Fruit fly (Drosophila melanogaster) whole organism, embryonic: ENCODE measurements around the gene Sox21a.

ENCODE experiments used
- CG11093 ChIP-seq: fragments of 200-800 bp; sonication (Bioruptor generic); IDR thresholded peaks from 3 replicates; pipeline ENCODE4 v1.3.6; 2022; ENCODE audit warnings: missing biosample characterization, missing genetic modification characterization
- CG13894 ChIP-seq: fragments of 200-800 bp; sonication (Bioruptor generic); optimal IDR thresholded peaks from 3 replicates; lab custom pipeline; 2018; ENCODE audit warnings: missing biosample characterization, mild to moderate bottlenecking, missing genetic modification characterization, moderate library complexity
- CG15696 ChIP-seq: fragments of 200-800 bp; sonication (Bioruptor generic); optimal IDR thresholded peaks from 2 replicates; lab custom pipeline; 2019; ENCODE audit warnings: missing biosample characterization, mild to moderate bottlenecking, missing genetic modification characterization, moderate library complexity
- CG16813 ChIP-seq: fragments of 200-800 bp; sonication (Bioruptor generic); IDR thresholded peaks from 3 replicates; pipeline ENCODE4 v1.3.6; 2022; ENCODE audit warnings: missing biosample characterization, missing genetic modification characterization; ENCODE audit not compliant: partially characterized antibody
- CG1792 ChIP-seq: fragments of 200-800 bp; sonication (Bioruptor generic); optimal IDR thresholded peaks from 2 replicates; lab custom pipeline; 2016; ENCODE audit warnings: missing biosample characterization, missing genetic modification characterization
- CG18262 ChIP-seq: fragments of 200-800 bp; optimal IDR thresholded peaks from 3 replicates; lab custom pipeline; 2019; ENCODE audit warnings: missing biosample characterization, mild to moderate bottlenecking, missing genetic modification characterization, moderate library complexity
- CG30020 ChIP-seq: fragments of 200-800 bp; optimal IDR thresholded peaks from 2 replicates; lab custom pipeline; 2019; ENCODE audit warnings: missing biosample characterization, mild to moderate bottlenecking, missing genetic modification characterization, moderate library complexity
- CG30403 ChIP-seq: fragments of 200-800 bp; sonication (Bioruptor generic); optimal IDR thresholded peaks from 3 replicates; lab custom pipeline; 2016; ENCODE audit warnings: missing biosample characterization, missing genetic modification characterization
- CG34422 ChIP-seq: fragments of 200-800 bp; sonication (Bioruptor generic); IDR thresholded peaks from 3 replicates; pipeline ENCODE4 v1.3.6; 2022; ENCODE audit warnings: missing biosample characterization, missing genetic modification characterization
- CG3847 ChIP-seq: fragments of 200-800 bp; sonication (Bioruptor generic); IDR thresholded peaks from 2 replicates; pipeline ENCODE4 v1.3.6; 2022; ENCODE audit warnings: missing biosample characterization, missing genetic modification characterization
- CG4360 ChIP-seq: fragments of 200-800 bp; sonication (Bioruptor generic); IDR thresholded peaks from 2 replicates; pipeline ENCODE4 v1.3.6; 2022; ENCODE audit warnings: missing biosample characterization, missing genetic modification characterization
- CG4730 ChIP-seq: fragments of 200-800 bp; sonication (Bioruptor generic); IDR thresholded peaks from 2 replicates; pipeline ENCODE4 v1.3.6; 2022; ENCODE audit warnings: missing biosample characterization, missing genetic modification characterization
- CG5180 ChIP-seq: fragments of 200-800 bp; sonication (Bioruptor generic); optimal IDR thresholded peaks from 3 replicates; lab custom pipeline; 2017; ENCODE audit warnings: missing biosample characterization, missing genetic modification characterization, mild to moderate bottlenecking, moderate library complexity, missing genetic modification reagents
- CG8765 ChIP-seq: fragments of 200-800 bp; sonication (Bioruptor generic); IDR thresholded peaks from 2 replicates; pipeline ENCODE4 v1.3.6; 2022; ENCODE audit warnings: missing biosample characterization, missing genetic modification characterization
- Doc2 ChIP-seq: fragments of 200-800 bp; sonication (Bioruptor generic); IDR thresholded peaks from 2 replicates; pipeline ENCODE4 v1.3.6; 2022; ENCODE audit warnings: missing biosample characterization, missing genetic modification characterization
- E2f1 ChIP-seq: fragments of 200-800 bp; sonication (Bioruptor generic); IDR thresholded peaks from 2 replicates; pipeline ENCODE4 v1.3.6; 2022; ENCODE audit warnings: missing biosample characterization, missing genetic modification characterization
- HHEX ChIP-seq: fragments of 200-800 bp; sonication (Bioruptor generic); optimal IDR thresholded peaks from 3 replicates; lab custom pipeline; 2017; ENCODE audit warnings: missing biosample characterization, mild to moderate bottlenecking, missing genetic modification characterization, missing genetic modification reagents
- Hey ChIP-seq: fragments of 200-800 bp; sonication (Bioruptor generic); optimal IDR thresholded peaks from 3 replicates; lab custom pipeline; 2018; ENCODE audit warnings: missing biosample characterization, mild to moderate bottlenecking, missing genetic modification characterization
- Hr3 ChIP-seq: fragments of 200-800 bp; sonication (Bioruptor generic); optimal IDR thresholded peaks from 3 replicates; lab custom pipeline; 2016; ENCODE audit warnings: missing biosample characterization, missing genetic modification characterization
- Oaz ChIP-seq: fragments of 200-800 bp; sonication (Bioruptor generic); IDR thresholded peaks from 2 replicates; pipeline ENCODE4 v1.3.6; 2022; ENCODE audit warnings: missing biosample characterization, missing genetic modification characterization
- Poxn ChIP-seq: fragments of 200-800 bp; sonication (Bioruptor generic); IDR thresholded peaks from 2 replicates; pipeline ENCODE4 v1.3.6; 2022; ENCODE audit warnings: missing biosample characterization, missing genetic modification characterization
- Ravus ChIP-seq: fragments of 200-800 bp; sonication (Bioruptor generic); IDR thresholded peaks from 2 replicates; pipeline ENCODE4 v1.3.6; 2022; ENCODE audit warnings: missing biosample characterization, missing genetic modification characterization
- Sry-δ ChIP-seq: fragments of 200-800 bp; sonication (Bioruptor generic); optimal IDR thresholded peaks from 2 replicates; lab custom pipeline; 2016; ENCODE audit warnings: missing biosample characterization, missing genetic modification characterization
- Usf ChIP-seq: fragments of 200-800 bp; sonication (Bioruptor generic); optimal IDR thresholded peaks from 2 replicates; lab custom pipeline; 2017; ENCODE audit warnings: missing genotype, missing biosample characterization, missing genetic modification characterization
- al ChIP-seq: fragments of 200-800 bp; sonication (Bioruptor generic); IDR thresholded peaks from 2 replicates; pipeline ENCODE4 v1.3.6; 2022; ENCODE audit warnings: missing biosample characterization, missing genetic modification characterization
- ap ChIP-seq: fragments of 200-800 bp; sonication (Bioruptor generic); IDR thresholded peaks from 2 replicates; pipeline ENCODE4 v1.3.6; 2022; ENCODE audit warnings: missing biosample characterization, missing genetic modification characterization
- ash1 ChIP-seq: fragments of 200-800 bp; sonication (Bioruptor generic); optimal IDR thresholded peaks from 2 replicates; lab custom pipeline; 2018; ENCODE audit warnings: missing biosample characterization, mild to moderate bottlenecking, missing genetic modification characterization
- cato ChIP-seq: fragments of 200-800 bp; sonication (Bioruptor generic); optimal IDR thresholded peaks from 2 replicates; lab custom pipeline; 2016; ENCODE audit warnings: missing biosample characterization, missing genetic modification characterization, borderline replicate concordance
- cg ChIP-seq: fragments of 200-800 bp; sonication (Bioruptor generic); optimal IDR thresholded peaks from 3 replicates; lab custom pipeline; 2019; ENCODE audit warnings: missing biosample characterization, mild to moderate bottlenecking, missing genetic modification characterization, moderate library complexity
- chinmo ChIP-seq: fragments of 200-800 bp; sonication (Bioruptor generic); IDR thresholded peaks from 4 replicates; pipeline ENCODE4 v1.3.6; 2022; ENCODE audit warnings: missing biosample characterization, missing genetic modification characterization; ENCODE audit not compliant: partially characterized antibody
- fu2 ChIP-seq: fragments of 200-800 bp; sonication (Bioruptor generic); optimal IDR thresholded peaks from 2 replicates; lab custom pipeline; 2016; ENCODE audit warnings: missing biosample characterization, missing genetic modification characterization
- gcm ChIP-seq: fragments of 200-800 bp; sonication (Bioruptor generic); optimal IDR thresholded peaks from 2 replicates; lab custom pipeline; 2019; ENCODE audit warnings: missing biosample characterization, mild to moderate bottlenecking, missing genetic modification characterization, moderate library complexity
- gsb-n ChIP-seq: fragments of 200-800 bp; sonication (Bioruptor generic); optimal IDR thresholded peaks from 3 replicates; lab custom pipeline; 2018; ENCODE audit warnings: missing biosample characterization, mild to moderate bottlenecking, missing genetic modification characterization
- kni ChIP-seq: fragments of 200-800 bp; sonication (Bioruptor generic); optimal IDR thresholded peaks from 3 replicates; lab custom pipeline; 2017; ENCODE audit warnings: mild to moderate bottlenecking, missing biosample characterization, missing genetic modification reagents, missing genetic modification characterization
- lola ChIP-seq, 3 experiments: fragments of >200 bp in 2 of 3; fragments of 200-800 bp in 1 of 3; sonication (Bioruptor generic) in 1 of 3; optimal IDR thresholded peaks; 2 replicates each; lab custom pipeline; 2017 to 2019; ENCODE audit warnings: missing biosample characterization in 3 of 3, missing genetic modification characterization in 3 of 3, mild to moderate bottlenecking in 1 of 3, moderate library complexity in 1 of 3
- sd ChIP-seq: fragments of 200-800 bp; sonication (Bioruptor generic); optimal IDR thresholded peaks from 3 replicates; lab custom pipeline; 2018; ENCODE audit warnings: missing biosample characterization, mild to moderate bottlenecking, missing genetic modification characterization, moderate library complexity
- sens ChIP-seq: fragments of 200-800 bp; sonication (Bioruptor generic); peaks from one replicate; lab custom pipeline; 2016; ENCODE audit warnings: missing biosample characterization, missing genetic modification characterization
- so ChIP-seq: fragments of 200-800 bp; sonication (Bioruptor generic); IDR thresholded peaks from 3 replicates; pipeline ENCODE4 v1.3.6; 2022; ENCODE audit warnings: missing biosample characterization, missing genetic modification characterization
- sqz ChIP-seq: fragments of 200-800 bp; sonication (Bioruptor generic); optimal IDR thresholded peaks from 3 replicates; lab custom pipeline; 2018; ENCODE audit warnings: missing biosample characterization, mild to moderate bottlenecking, missing genetic modification characterization
- sr ChIP-seq: fragments of 200-800 bp; sonication (Bioruptor generic); IDR thresholded peaks from 3 replicates; pipeline ENCODE4 v1.3.6; 2022; ENCODE audit warnings: missing biosample characterization, missing genetic modification characterization
- zen ChIP-seq: fragments of 200-800 bp; sonication (Bioruptor generic); optimal IDR thresholded peaks from 3 replicates; lab custom pipeline; 2018; ENCODE audit warnings: missing biosample characterization, mild to moderate bottlenecking, missing genetic modification characterization, moderate library complexity
- zen2 ChIP-seq: fragments of 200-800 bp; sonication (Bioruptor generic); IDR thresholded peaks from 3 replicates; pipeline ENCODE4 v1.3.6; 2022; ENCODE audit warnings: missing biosample characterization, missing genetic modification characterization; ENCODE audit not compliant: partially characterized antibody

The Sox21a gene

dm6 chr3L:14071621-14072020 lies 36.3 kb downstream of the Sox21a start, which contains the start of gene Pex1 (continued):
- no peak for TF ChIP-seq ap (GFP tag; lab: Robert Waterston, UW)
- no peak for TF ChIP-seq CG4360 (GFP tag; lab: Robert Waterston, UW)
- TF ChIP-seq CG3847 = no peak
- TF ChIP-seq CG13894 = no peak
- TF ChIP-seq CG11093 = no peak
- TF ChIP-seq al (GFP tag; lab: Robert Waterston, UW) = no peak
- TF ChIP-seq Poxn (GFP tag; lab: Robert Waterston, UW) = no peak

dm6 chr3L:14064065-14064414 lies 43.9 kb downstream of the Sox21a start:
- TF ChIP-seq CG15696 (tag; lab: Kevin White, UChicago) = no peak
- no peak for TF ChIP-seq zen2
- no peak for TF ChIP-seq CG16813 (GFP tag; lab: Robert Waterston, UW)
- TF ChIP-seq zen (tag; lab: Kevin White, UChicago) = no peak
- TF ChIP-seq Hey (tag; lab: Kevin White, UChicago) = no peak
- TF ChIP-seq CG8765 = no peak
- TF ChIP-seq E2f1 (GFP tag; lab: Robert Waterston, UW) = no peak
- TF ChIP-seq Doc2 = no peak
- TF ChIP-seq gcm (GFP tag; lab: Kevin White, UChicago) = no peak
- no peak for TF ChIP-seq ash1 (GFP tag; lab: Kevin White, UChicago)
- TF ChIP-seq CG18262 (tag; lab: Kevin White, UChicago) = no peak
- TF ChIP-seq CG4730 (GFP tag; lab: Robert Waterston, UW) = no peak
- TF ChIP-seq CG34422 = no peak
- no peak for TF ChIP-seq CG30403 (GFP tag; lab: Kevin White, UChicago)
- no peak for TF ChIP-seq Oaz (GFP tag; lab: Robert Waterston, UW)
- TF ChIP-seq cato = no peak
- peak; percentile 30 for TF ChIP-seq sens (GFP tag; lab: Kevin White, UChicago)
- peak; percentile 63 for TF ChIP-seq CG5180 (GFP tag; lab: Kevin White, UChicago)
- TF ChIP-seq al (GFP tag; lab: Robert Waterston, UW) = no peak
- TF ChIP-seq gsb-n = peak; percentile 15
- TF ChIP-seq sd = peak; percentile 67
- no peak for TF ChIP-seq CG1792 (GFP tag; lab: Kevin White, UChicago)
- TF ChIP-seq CG30020 (tag; lab: Kevin White, UChicago) = no peak
- no peak for TF ChIP-seq Usf (GFP tag; lab: Kevin White, UChicago)
- TF ChIP-seq chinmo (GFP tag; lab: Robert Waterston, UW) = peak; percentile 69; the same call in 2 of the 4 replicates
- TF ChIP-seq HHEX = no peak
- TF ChIP-seq Sry-δ = no peak
- TF ChIP-seq lola (GFP tag; optimal IDR thresholded peaks at IDR 0.05; lab: Kevin White, UChicago) = no peak
- TF ChIP-seq Ravus (GFP tag; lab: Robert Waterston, UW) = no peak
- peak; percentile 9 for TF ChIP-seq kni (GFP tag; lab: Kevin White, UChicago)
- peak; percentile 45 for TF ChIP-seq sqz (GFP tag; lab: Kevin White, UChicago)
- no peak for TF ChIP-seq Hr3
- 0 out of 3 replicates have a peak, but pooled peaks have one; percentile 8 for TF ChIP-seq so (GFP tag; lab: Robert Waterston, UW)
- TF ChIP-seq cg (GFP tag; lab: Kevin White, UChicago) = peak; percentile 59
- peak; percentile 58; the same call in 1 of the 3 replicates for TF ChIP-seq sr
- no peak for TF ChIP-seq fu2 (GFP tag; lab: Kevin White, UChicago)
